Fruit fly (Drosophila melanogaster): Measurements from ENCODE around the gene CG43307.

Gene CG43307

DNA sequence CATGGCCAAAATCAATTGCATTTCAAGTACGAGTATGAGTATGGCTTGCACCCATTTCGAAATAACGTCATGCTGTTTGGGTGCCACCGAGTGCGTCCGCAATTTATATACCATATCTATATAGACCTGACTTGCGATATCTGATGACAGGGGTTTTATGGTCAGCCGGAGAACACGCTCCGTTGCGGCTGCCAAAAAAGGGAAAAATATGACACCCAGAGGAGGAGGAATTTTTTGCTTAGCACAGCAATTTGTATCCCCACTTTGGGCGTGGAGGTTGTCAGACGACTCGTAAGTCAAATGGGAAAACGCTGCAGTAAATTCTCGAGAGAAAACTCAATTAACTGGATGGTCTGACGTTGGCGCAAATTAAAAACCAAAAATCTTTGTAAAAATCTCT is 45.4 kb downstream of the CG43307 start:
- TF ChIP-seq psq (optimal IDR thresholded peaks at IDR 0.05) (no peak), Myc (optimal IDR thresholded peaks at IDR 0.05) (no peak), ttk (optimal IDR thresholded peaks at IDR 0.05) (no peak)
